Worm (Caenorhabditis elegans) whole organism, L4 larva: ENCODE data around the gene ubc-8.
"Not testable (repeated sequence)": the region's sequence is repeated elsewhere in the genome, so short reads cannot be mapped to it uniquely, and the experiment has no call there.

Source experiments
- F49E8.2 ChIP-seq: sonication (generic microtip); optimal IDR thresholded peaks from 2 replicates; lab custom pipeline; 2016; ENCODE audit warnings: missing compliant biosample characterization, mild to moderate bottlenecking, missing genetic modification characterization, borderline replicate concordance
- R02D3.7 ChIP-seq: fragments of 150-350 bp; sonication (generic microtip); optimal IDR thresholded peaks from 3 replicates; lab custom pipeline; 2014; ENCODE audit warnings: missing biosample characterization, missing genetic modification characterization
- T20F7.1 ChIP-seq: fragments of 200-800 bp; sonication (Bioruptor generic); optimal IDR thresholded peaks from 2 replicates; lab custom pipeline; 2018; ENCODE audit warnings: mild to moderate bottlenecking, missing genetic modification characterization, missing compliant biosample characterization
- T26A8.4 ChIP-seq: fragments of 200-800 bp; sonication (Bioruptor generic); IDR thresholded peaks from 2 replicates; pipeline ENCODE4 v1.3.6; 2022; ENCODE audit warnings: missing genetic modification characterization, missing compliant biosample characterization
- Y105C5A.15 ChIP-seq: fragments of 200-800 bp; sonication (Bioruptor generic); IDR thresholded peaks from 2 replicates; pipeline ENCODE4 v1.3.6; 2022; ENCODE audit warnings: missing genetic modification characterization, missing compliant biosample characterization
- Y75B8A.6 ChIP-seq: fragments of 200-800 bp; sonication (Bioruptor generic); IDR thresholded peaks from 2 replicates; pipeline ENCODE4 v1.3.6; 2022; ENCODE audit warnings: missing genetic modification reagents, missing genetic modification characterization, missing compliant biosample characterization
- arid-1 ChIP-seq: fragments of 200-800 bp; sonication (Bioruptor generic); conservative IDR thresholded peaks from 2 replicates; pipeline ENCODE4 v1.3.6; 2022; ENCODE audit warnings: missing genetic modification reagents, missing genetic modification characterization, missing compliant biosample characterization
- ceh-44 ChIP-seq: fragments of 200-800 bp; sonication (Bioruptor generic); IDR thresholded peaks from 2 replicates; pipeline ENCODE4 v1.3.6; 2022; ENCODE audit warnings: missing genetic modification reagents, missing genetic modification characterization, missing compliant biosample characterization
- ceh-62 ChIP-seq: sonication (generic microtip); optimal IDR thresholded peaks from 2 replicates; lab custom pipeline; 2017; ENCODE audit warnings: missing biosample characterization, missing genetic modification characterization
- ceh-82 ChIP-seq: sonication (generic microtip); optimal IDR thresholded peaks from 2 replicates; lab custom pipeline; 2017; ENCODE audit warnings: missing biosample characterization, missing genetic modification characterization
- ctbp-1 ChIP-seq: fragments of 200-800 bp; sonication (Bioruptor generic); IDR thresholded peaks from 2 replicates; pipeline ENCODE4 v1.3.6; 2022; ENCODE audit warnings: missing genetic modification reagents, missing genetic modification characterization, missing compliant biosample characterization
- daf-12 ChIP-seq: fragments of 150-350 bp; optimal IDR thresholded peaks from 2 replicates; lab custom pipeline; 2014; ENCODE audit warnings: missing biosample characterization, missing genetic modification reagents, missing genetic modification characterization
- daf-8 ChIP-seq: fragments of 200-800 bp; sonication (Bioruptor generic); IDR thresholded peaks from 2 replicates; pipeline ENCODE4 v1.3.6; 2022; ENCODE audit warnings: missing genetic modification characterization, missing compliant biosample characterization
- dmd-6 ChIP-seq: fragments of 200-800 bp; sonication (Bioruptor generic); IDR thresholded peaks from 2 replicates; pipeline ENCODE4 v1.3.6; 2022; ENCODE audit warnings: missing genetic modification reagents, missing genetic modification characterization, missing compliant biosample characterization
- egl-27 ChIP-seq: sonication (generic microtip); optimal IDR thresholded peaks from 3 replicates; lab custom pipeline; 2017; ENCODE audit warnings: missing biosample characterization, missing genetic modification reagents, missing genetic modification characterization
- gei-8 ChIP-seq: fragments of 200-800 bp; sonication (Bioruptor generic); optimal IDR thresholded peaks from 2 replicates; lab custom pipeline; 2018; ENCODE audit warnings: mild to moderate bottlenecking, missing genetic modification characterization, missing compliant biosample characterization
- hmg-1.1 ChIP-seq: fragments of 200-800 bp; sonication (Bioruptor generic); IDR thresholded peaks from 2 replicates; pipeline ENCODE4 v1.3.6; 2022; ENCODE audit warnings: missing genetic modification reagents, missing genetic modification characterization, missing compliant biosample characterization
- lin-13 ChIP-seq: fragments of 150-350 bp; optimal IDR thresholded peaks from 2 replicates; lab custom pipeline; 2014; ENCODE audit warnings: missing biosample characterization, missing genetic modification reagents, missing genetic modification characterization
- lin-38 ChIP-seq: fragments of 200-800 bp; sonication (Bioruptor generic); IDR thresholded peaks from 2 replicates; pipeline ENCODE4 v1.3.6; 2022; ENCODE audit warnings: missing genetic modification reagents, missing genetic modification characterization, missing compliant biosample characterization
- lin-39 ChIP-seq: fragments of 150-350 bp; optimal IDR thresholded peaks from 2 replicates; lab custom pipeline; 2014; ENCODE audit warnings: missing biosample characterization, missing genetic modification reagents, missing genetic modification characterization
- madf-5 ChIP-seq, 2 experiments: fragments of 200-800 bp; sonication (Bioruptor generic); IDR thresholded peaks; 2 replicates each; pipeline ENCODE4 v1.3.6; 2022; ENCODE audit warnings: missing compliant biosample characterization in 2 of 2, missing genetic modification characterization in 2 of 2
- mdt-29 ChIP-seq: fragments of 200-800 bp; sonication (Bioruptor generic); IDR thresholded peaks from 2 replicates; pipeline ENCODE4 v1.3.6; 2022; ENCODE audit warnings: missing genetic modification reagents, missing genetic modification characterization, missing compliant biosample characterization
- mes-2 ChIP-seq: sonication (generic microtip); optimal IDR thresholded peaks from 2 replicates; lab custom pipeline; 2016; ENCODE audit warnings: missing genotype, mild to moderate bottlenecking, missing genetic modification characterization, missing compliant biosample characterization; ENCODE audit not compliant: poor library complexity, severe bottlenecking
- mxl-3 ChIP-seq: fragments of 200-800 bp; sonication (Bioruptor generic); optimal IDR thresholded peaks from 2 replicates; lab custom pipeline; 2018; ENCODE audit warnings: mild to moderate bottlenecking, missing genetic modification characterization, missing compliant biosample characterization
- nhr-11 ChIP-seq: fragments of 150-350 bp; optimal IDR thresholded peaks from 2 replicates; lab custom pipeline; 2014; ENCODE audit warnings: missing biosample characterization, missing genetic modification characterization
- nhr-76 ChIP-seq: fragments of 150-350 bp; optimal IDR thresholded peaks from 2 replicates; lab custom pipeline; 2014; ENCODE audit warnings: missing biosample characterization, missing genetic modification characterization
- pha-4 ChIP-seq, 2 experiments: fragments of 150-350 bp in 1 of 2; fragments of 200-800 bp in 1 of 2; sonication (Bioruptor generic) in 1 of 2; IDR thresholded peaks in 1 of 2; optimal IDR thresholded peaks in 1 of 2; 2 replicates each; pipeline versions ENCODE4 v1.3.6 to Lab custom; 2014 to 2022; ENCODE audit warnings: missing genetic modification characterization in 2 of 2, missing genetic modification reagents in 2 of 2, missing biosample characterization in 1 of 2, missing compliant biosample characterization in 1 of 2
- rbr-2 ChIP-seq: sonication (generic microtip); optimal IDR thresholded peaks from 2 replicates; lab custom pipeline; 2016; ENCODE audit warnings: missing genotype, missing genetic modification characterization, missing compliant biosample characterization
- snpc-1.2 ChIP-seq: fragments of 200-800 bp; sonication (Bioruptor generic); IDR thresholded peaks from 2 replicates; pipeline ENCODE4 v1.3.6; 2022; ENCODE audit warnings: missing genetic modification reagents, missing genetic modification characterization, missing compliant biosample characterization
- unc-39 ChIP-seq: sonication (generic microtip); optimal IDR thresholded peaks from 2 replicates; lab custom pipeline; 2017; ENCODE audit warnings: missing biosample characterization, missing genetic modification characterization
- unc-62 ChIP-seq, 3 experiments: fragments of 150-350 bp in 1 of 3; sonication (generic microtip); optimal IDR thresholded peaks in 2 of 3; peaks in 1 of 3; 1 replicate in 1 of 3; 2 replicates in 2 of 3; lab custom pipeline; 2014 to 2017; ENCODE audit warnings: missing biosample characterization in 3 of 3, missing genetic modification characterization in 3 of 3, missing genetic modification reagents in 3 of 3, missing genotype in 1 of 3
- zip-11 ChIP-seq: fragments of 200-800 bp; sonication (Bioruptor generic); IDR thresholded peaks from 2 replicates; pipeline ENCODE4 v1.3.6; 2022; ENCODE audit warnings: missing genetic modification characterization, missing compliant biosample characterization
- ztf-11 ChIP-seq: fragments of 150-350 bp; optimal IDR thresholded peaks from 2 replicates; lab custom pipeline; 2014; ENCODE audit warnings: missing biosample characterization, missing genetic modification characterization

The ubc-8 gene

DNA sequence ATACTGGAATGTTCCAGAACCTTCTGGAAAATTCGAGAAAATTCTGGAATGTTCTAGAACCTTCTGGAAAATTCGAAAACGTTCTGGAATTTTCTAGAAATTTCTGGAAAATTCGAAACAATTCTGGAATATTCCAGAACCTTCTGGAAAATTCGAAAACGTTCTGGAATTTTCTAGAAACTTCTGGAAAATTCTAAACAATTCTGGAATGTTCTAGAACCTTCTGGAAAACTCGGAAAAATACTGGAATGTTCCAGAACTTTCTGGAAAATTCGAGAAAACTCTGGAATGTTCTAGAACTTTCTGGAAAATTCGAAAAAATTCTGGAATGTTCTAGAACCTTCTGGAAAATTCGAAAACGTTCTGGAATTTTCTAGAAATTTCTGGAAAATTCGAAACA is 48.4 kb upstream of the ubc-8 start:
- TF ChIP-seq mdt-29 (peak; percentile 91), snpc-1.2 (GFP tag; lab: Robert Waterston, UW) (0 out of 2 replicates have a peak, but pooled peaks have one; percentile 51), Y105C5A.15 (GFP tag; lab: Robert Waterston, UW) (peak; percentile 79; the same call in 1 of the 2 replicates), ctbp-1 (GFP tag; lab: Robert Waterston, UW) (peak; percentile 64), lin-38 (GFP tag; lab: Robert Waterston, UW) (peak; percentile 43; the same call in 1 of the 2 replicates), pha-4 (GFP tag; IDR thresholded peaks at IDR 0.05; lab: Robert Waterston, UW) (peak; percentile 65), madf-5 (GFP tag; IDR thresholded peaks at IDR 0.05; lab: Robert Waterston, UW) (peak in 1 of 2 experiments; percentile 46; a peak in 1 of 4 replicates)
- TF ChIP-seq pha-4 (tag; optimal IDR thresholded peaks at IDR 0.05; lab: Kevin White, UChicago): not testable (repeated sequence)

DNA sequence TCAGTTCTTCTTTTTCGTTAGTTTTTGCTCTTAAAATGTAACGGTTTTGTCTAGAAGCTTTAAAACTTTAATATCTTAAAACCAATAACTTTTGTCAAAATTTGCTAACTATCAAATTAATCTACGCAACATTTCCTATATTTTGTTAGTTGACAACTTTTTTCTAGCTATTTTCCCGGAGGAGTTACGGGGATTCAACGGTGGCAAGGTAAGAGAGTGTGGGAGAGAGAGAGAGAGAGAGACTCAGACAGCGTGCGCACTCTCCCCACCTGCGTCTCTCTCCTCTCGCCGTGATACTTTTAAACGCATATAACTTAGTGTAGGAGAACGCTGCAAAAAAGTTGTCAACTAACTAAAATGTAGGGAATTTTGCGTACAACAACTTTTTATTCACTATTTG is 46.5 kb upstream of the ubc-8 start:
- TF ChIP-seq dmd-6 (GFP tag; lab: Robert Waterston, UW) (no peak), T26A8.4 (GFP tag; lab: Robert Waterston, UW) (no peak), mdt-29 (no peak), gei-8 (GFP tag; lab: Kevin White, UChicago) (no peak), egl-27 (no peak), ceh-82 (no peak), zip-11 (no peak), ceh-44 (GFP tag; lab: Robert Waterston, UW) (no peak), hmg-1.1 (GFP tag; lab: Robert Waterston, UW) (no peak), ztf-11 (tag; lab: Kevin White, UChicago) (no peak), ceh-62 (tag; lab: Kevin White, UChicago) (no peak), nhr-76 (tag; lab: Kevin White, UChicago) (no peak), F49E8.2 (tag; lab: Kevin White, UChicago) (no peak)

DNA sequence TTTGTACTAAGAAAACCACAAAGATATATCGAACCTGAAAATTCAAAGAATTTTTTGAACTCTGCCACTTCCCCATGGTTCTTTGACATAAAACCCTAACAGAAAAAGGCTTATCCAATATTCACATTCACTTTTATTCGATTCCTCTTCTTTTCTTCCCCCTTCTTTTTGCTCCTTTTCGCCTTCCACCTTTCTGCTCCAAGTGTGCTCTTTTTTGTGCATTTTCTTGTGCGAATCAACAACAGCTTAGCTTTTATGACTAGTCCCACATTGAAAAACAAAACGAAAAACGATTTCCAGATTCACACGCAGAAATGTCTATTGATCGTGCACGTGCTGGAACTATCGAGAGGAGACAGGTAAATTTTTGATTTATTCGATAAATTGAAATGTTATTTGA is 44.5 kb upstream of the ubc-8 start, which contains the start of gene Y54G2A.41:
Gene Y54G2A.41 (plus strand): TSS at position 301 of the 400 bp plus-strand sequence.
- TF ChIP-seq daf-12 (tag; lab: Kevin White, UChicago): no peak
- TF ChIP-seq arid-1 (GFP tag; lab: Robert Waterston, UW): no peak
- no peak for TF ChIP-seq daf-8 (GFP tag; lab: Robert Waterston, UW)
- TF ChIP-seq R02D3.7 (tag; lab: Kevin White, UChicago): no peak
- no peak for TF ChIP-seq mxl-3 (GFP tag; lab: Kevin White, UChicago)
- TF ChIP-seq mes-2 (tag; lab: Kevin White, UChicago): no peak
- TF ChIP-seq lin-39 (tag; lab: Kevin White, UChicago): no peak
- no peak for TF ChIP-seq rbr-2 (tag; lab: Kevin White, UChicago)
- no peak for TF ChIP-seq Y75B8A.6 (GFP tag; lab: Robert Waterston, UW)
- no peak for TF ChIP-seq T20F7.1 (GFP tag; lab: Kevin White, UChicago)
- TF ChIP-seq nhr-11 (tag; lab: Kevin White, UChicago): no peak
- TF ChIP-seq lin-13 (GFP tag; lab: Kevin White, UChicago): no peak

DNA sequence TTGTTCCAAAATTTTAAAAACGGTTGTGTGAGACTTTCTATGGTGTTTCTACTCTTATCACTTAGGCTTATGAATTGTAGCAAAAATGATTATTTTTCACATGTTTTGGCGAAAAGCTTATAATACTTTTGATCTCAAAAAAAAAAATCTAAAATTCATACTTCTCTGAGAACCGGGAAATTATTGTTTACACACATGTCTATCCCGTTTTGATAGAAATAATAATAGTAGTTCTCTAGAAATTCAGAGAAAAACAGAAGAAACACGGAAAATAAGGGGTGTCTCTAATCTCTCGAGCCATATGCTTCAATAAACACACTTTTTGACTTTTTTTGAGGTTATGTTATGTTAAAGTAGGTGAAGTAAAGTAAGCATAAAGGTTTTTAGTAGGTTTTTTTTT is 43.6 kb upstream of the ubc-8 start:
- TF ChIP-seq unc-39 (tag; lab: Kevin White, UChicago) (no peak), unc-62 (GFP tag; optimal IDR thresholded peaks at IDR 0.05 in 1 of 2; lab: Kevin White, UChicago) (peak in 1 of 2 experiments; percentile 95), unc-62 (tag; optimal IDR thresholded peaks at IDR 0.05; lab: Kevin White, UChicago) (no peak)
